Fruit fly (Drosophila melanogaster) whole organism, prepupa: ENCODE results near the gene Pak3.

Experiments used
- CG11762 ChIP-seq: fragments of 200-800 bp; sonication (Bioruptor generic); optimal IDR thresholded peaks from 3 replicates; lab custom pipeline; 2016; ENCODE audit warnings: missing biosample characterization, missing genetic modification characterization; ENCODE audit not compliant: insufficient read depth
- CG15336 ChIP-seq: fragments of 200-800 bp; sonication (Bioruptor generic); IDR thresholded peaks from 2 replicates; pipeline ENCODE4 v1.3.6; 2022; ENCODE audit warnings: missing biosample characterization, missing genetic modification characterization
- CG1621 ChIP-seq: fragments of 200-800 bp; sonication (Bioruptor generic); optimal IDR thresholded peaks from 3 replicates; lab custom pipeline; 2018; ENCODE audit warnings: missing biosample characterization, mild to moderate bottlenecking, missing genetic modification characterization
- CG3032 ChIP-seq: fragments of 200-800 bp; optimal IDR thresholded peaks from 2 replicates; lab custom pipeline; 2019; ENCODE audit warnings: missing biosample characterization, mild to moderate bottlenecking, missing genetic modification characterization, moderate library complexity
- CG31627 ChIP-seq: fragments of 200-800 bp; sonication (Bioruptor generic); optimal IDR thresholded peaks from 3 replicates; lab custom pipeline; 2016; ENCODE audit warnings: missing biosample characterization, missing genetic modification characterization
- CG32006 ChIP-seq: fragments of 200-800 bp; sonication (Bioruptor generic); optimal IDR thresholded peaks from 3 replicates; lab custom pipeline; 2017; ENCODE audit warnings: missing biosample characterization, mild to moderate bottlenecking, missing genetic modification characterization
- CG34406 ChIP-seq: fragments of 200-800 bp; sonication (Bioruptor generic); optimal IDR thresholded peaks from 3 replicates; lab custom pipeline; 2016; ENCODE audit warnings: missing biosample characterization, missing genetic modification characterization
- CG6163 ChIP-seq: fragments of 200-800 bp; sonication (Bioruptor generic); IDR thresholded peaks from 3 replicates; pipeline ENCODE4 v1.3.6; 2022; ENCODE audit warnings: missing biosample characterization, missing genetic modification characterization
- CG6792 ChIP-seq: fragments of 200-800 bp; sonication (Bioruptor generic); optimal IDR thresholded peaks from 3 replicates; lab custom pipeline; 2016; ENCODE audit warnings: missing biosample characterization, missing genetic modification characterization
- CG6854 ChIP-seq: fragments of 200-800 bp; sonication (Bioruptor generic); optimal IDR thresholded peaks from 2 replicates; lab custom pipeline; 2017; ENCODE audit warnings: missing biosample characterization, mild to moderate bottlenecking, missing genetic modification characterization
- CG7368 ChIP-seq: fragments of 200-800 bp; sonication (Bioruptor generic); optimal IDR thresholded peaks from 3 replicates; lab custom pipeline; 2016; ENCODE audit warnings: missing biosample characterization, missing genetic modification characterization
- CG8319 ChIP-seq: fragments of 200-800 bp; sonication (Bioruptor generic); optimal IDR thresholded peaks from 3 replicates; lab custom pipeline; 2016; ENCODE audit warnings: missing biosample characterization, missing genetic modification characterization
- CG8632 ChIP-seq: fragments of 200-800 bp; sonication (Bioruptor generic); optimal IDR thresholded peaks from 3 replicates; lab custom pipeline; 2016; ENCODE audit warnings: missing biosample characterization, missing genetic modification characterization
- CG9139 ChIP-seq: fragments of 200-800 bp; sonication (Bioruptor generic); optimal IDR thresholded peaks from 3 replicates; lab custom pipeline; 2017; ENCODE audit warnings: missing biosample characterization, mild to moderate bottlenecking, missing genetic modification characterization
- Eip78C ChIP-seq: fragments of 200-800 bp; sonication (Bioruptor generic); peaks from one replicate; lab custom pipeline; 2016; ENCODE audit warnings: missing biosample characterization, missing genetic modification characterization
- Ets96B ChIP-seq: fragments of 200-800 bp; optimal IDR thresholded peaks from 2 replicates; lab custom pipeline; 2019; ENCODE audit warnings: missing biosample characterization, mild to moderate bottlenecking, missing genetic modification characterization, moderate library complexity
- Gug ChIP-seq: fragments of 200-800 bp; sonication (Bioruptor generic); IDR thresholded peaks from 2 replicates; pipeline ENCODE4 v1.3.6; 2022; ENCODE audit warnings: missing biosample characterization, missing genetic modification characterization
- Hr39 ChIP-seq: fragments of 200-800 bp; sonication (Bioruptor generic); optimal IDR thresholded peaks from 2 replicates; lab custom pipeline; 2016; ENCODE audit warnings: missing biosample characterization, missing genetic modification characterization
- Hr4 ChIP-seq: fragments of 200-800 bp; sonication (Bioruptor generic); optimal IDR thresholded peaks from 3 replicates; lab custom pipeline; 2016; ENCODE audit warnings: missing biosample characterization, missing genetic modification characterization
- Met ChIP-seq: fragments of 200-800 bp; sonication (Bioruptor generic); optimal IDR thresholded peaks from 3 replicates; lab custom pipeline; 2016; ENCODE audit warnings: missing biosample characterization, missing genetic modification characterization
- Smox ChIP-seq: fragments of 200-800 bp; sonication (Bioruptor generic); optimal IDR thresholded peaks from 3 replicates; lab custom pipeline; 2016; ENCODE audit warnings: missing biosample characterization, missing genetic modification characterization
- Sox102F ChIP-seq: fragments of 200-800 bp; sonication (Bioruptor generic); optimal IDR thresholded peaks from 2 replicates; lab custom pipeline; 2016; ENCODE audit warnings: missing biosample characterization, mild to moderate bottlenecking, missing genetic modification characterization
- Sox14 ChIP-seq: fragments of 200-800 bp; sonication (Bioruptor generic); optimal IDR thresholded peaks from 3 replicates; lab custom pipeline; 2016; ENCODE audit warnings: missing biosample characterization, missing genetic modification characterization
- Sox15 ChIP-seq: fragments of 200-800 bp; sonication (Bioruptor generic); optimal IDR thresholded peaks from 3 replicates; lab custom pipeline; 2016; ENCODE audit warnings: missing biosample characterization, missing genetic modification characterization
- achi ChIP-seq: fragments of 200-800 bp; sonication (Bioruptor generic); optimal IDR thresholded peaks from 3 replicates; lab custom pipeline; 2016; ENCODE audit warnings: missing biosample characterization, missing genetic modification characterization
- cyc ChIP-seq: fragments of 200-800 bp; sonication (Bioruptor generic); optimal IDR thresholded peaks from 3 replicates; lab custom pipeline; 2016; ENCODE audit warnings: missing biosample characterization, missing genetic modification characterization
- dac ChIP-seq: fragments of 200-800 bp; sonication (Bioruptor generic); optimal IDR thresholded peaks from 2 replicates; lab custom pipeline; 2017; ENCODE audit warnings: missing biosample characterization, mild to moderate bottlenecking, missing genetic modification characterization
- dsx ChIP-seq: fragments of 200-800 bp; optimal IDR thresholded peaks from 3 replicates; lab custom pipeline; 2019; ENCODE audit warnings: missing biosample characterization, mild to moderate bottlenecking, missing genetic modification characterization, moderate library complexity; ENCODE audit not compliant: poor library complexity, severe bottlenecking
- eg ChIP-seq: fragments of 200-800 bp; sonication (Bioruptor generic); IDR thresholded peaks from 3 replicates; pipeline ENCODE4 v1.3.6; 2022; ENCODE audit warnings: missing biosample characterization, missing genetic modification characterization
- esn ChIP-seq: fragments of 200-800 bp; sonication (Bioruptor generic); optimal IDR thresholded peaks from 2 replicates; lab custom pipeline; 2016; ENCODE audit warnings: missing biosample characterization, mild to moderate bottlenecking, missing genetic modification characterization, moderate library complexity
- fd59A ChIP-seq: fragments of 200-800 bp; sonication (Bioruptor generic); optimal IDR thresholded peaks from 2 replicates; lab custom pipeline; 2017; ENCODE audit warnings: missing biosample characterization, mild to moderate bottlenecking, missing genetic modification characterization, missing genetic modification reagents
- fd85E ChIP-seq: fragments of 200-800 bp; sonication (Bioruptor generic); optimal IDR thresholded peaks from 3 replicates; lab custom pipeline; 2016; ENCODE audit warnings: missing biosample characterization, missing genetic modification characterization
- lz ChIP-seq: fragments of 200-800 bp; sonication (Bioruptor generic); optimal IDR thresholded peaks from 3 replicates; lab custom pipeline; 2016; ENCODE audit warnings: missing biosample characterization, missing genetic modification characterization
- salr ChIP-seq, 2 experiments: fragments of 200-800 bp; sonication (Bioruptor generic); optimal IDR thresholded peaks; 3 replicates each; lab custom pipeline; 2016 to 2018; ENCODE audit warnings: missing biosample characterization in 2 of 2, missing genetic modification characterization in 2 of 2, mild to moderate bottlenecking in 1 of 2
- svp ChIP-seq: fragments of 200-800 bp; sonication (Bioruptor generic); peaks from one replicate; lab custom pipeline; 2016; ENCODE audit warnings: missing biosample characterization, missing genetic modification characterization
- topi ChIP-seq: fragments of 200-800 bp; sonication (Bioruptor generic); optimal IDR thresholded peaks from 3 replicates; lab custom pipeline; 2016; ENCODE audit warnings: missing biosample characterization, missing genetic modification characterization
- vri ChIP-seq: fragments of 200-800 bp; sonication (Bioruptor generic); optimal IDR thresholded peaks from 3 replicates; lab custom pipeline; 2016; ENCODE audit warnings: missing biosample characterization, mild to moderate bottlenecking, missing genetic modification characterization

Gene Pak3

dm6 chr3R:16442937-16443336 lies 10.7 kb downstream of the Pak3 start, which contains the start of the genes Ttc1 and CG14882 (continued):
- TF ChIP-seq Sox102F (GFP tag; lab: Kevin White, UChicago) (no peak), CG9139 (GFP tag; lab: Kevin White, UChicago) (peak; percentile 63), Smox (GFP tag; lab: Kevin White, UChicago) (no peak), esn (GFP tag; lab: Kevin White, UChicago) (peak; percentile 92), CG6163 (peak; percentile 89), dsx (peak; percentile 81), CG1621 (tag; lab: Kevin White, UChicago) (no peak)

DNA sequence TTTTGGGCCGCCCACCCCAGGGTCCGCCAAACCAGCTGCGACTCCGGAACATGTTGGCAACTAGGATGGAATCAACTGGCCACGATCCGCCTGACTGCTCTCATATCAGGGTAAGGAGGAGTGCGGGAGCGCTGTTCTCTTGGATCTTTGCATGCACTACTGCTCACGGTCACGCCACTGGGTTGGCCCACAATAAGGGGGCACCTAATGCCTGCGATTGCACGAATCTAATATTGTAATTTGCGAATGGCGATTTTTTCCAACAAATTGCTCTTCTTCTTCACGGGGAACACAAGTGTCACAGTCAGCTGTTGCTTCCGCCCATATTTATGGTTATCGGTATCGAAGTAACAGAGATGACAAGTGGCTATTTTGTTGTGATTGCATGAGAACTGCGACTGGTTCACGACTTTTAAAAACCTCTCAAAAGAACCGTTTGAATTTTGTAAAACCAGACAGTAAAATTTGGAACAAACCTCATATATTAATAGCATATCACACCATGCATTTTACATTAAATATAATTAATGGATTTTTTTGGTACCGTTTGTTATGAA lies 12.2 kb downstream of the Pak3 start, which contains the start of gene ema:
ema (minus strand) TSS at position 295 of the 557 bp plus-strand sequence.
- TF ChIP-seq Eip78C (GFP tag; lab: Kevin White, UChicago) = peak; percentile 53
- TF ChIP-seq cyc (GFP tag; lab: Kevin White, UChicago) = peak; percentile 3
- TF ChIP-seq CG34406 (GFP tag; lab: Kevin White, UChicago) = no peak
- TF ChIP-seq vri (GFP tag; lab: Kevin White, UChicago) = peak; percentile 4
- TF ChIP-seq CG6854 (GFP tag; lab: Kevin White, UChicago) = peak; percentile 5
- TF ChIP-seq lz = peak; percentile 14
- TF ChIP-seq CG31627 = peak; percentile 3
- TF ChIP-seq achi (GFP tag; lab: Kevin White, UChicago) = peak; percentile 98
- TF ChIP-seq svp = no peak
- TF ChIP-seq dsx = peak; percentile 42
- no peak for TF ChIP-seq dac
- peak; percentile 34 for TF ChIP-seq esn (GFP tag; lab: Kevin White, UChicago)

DNA sequence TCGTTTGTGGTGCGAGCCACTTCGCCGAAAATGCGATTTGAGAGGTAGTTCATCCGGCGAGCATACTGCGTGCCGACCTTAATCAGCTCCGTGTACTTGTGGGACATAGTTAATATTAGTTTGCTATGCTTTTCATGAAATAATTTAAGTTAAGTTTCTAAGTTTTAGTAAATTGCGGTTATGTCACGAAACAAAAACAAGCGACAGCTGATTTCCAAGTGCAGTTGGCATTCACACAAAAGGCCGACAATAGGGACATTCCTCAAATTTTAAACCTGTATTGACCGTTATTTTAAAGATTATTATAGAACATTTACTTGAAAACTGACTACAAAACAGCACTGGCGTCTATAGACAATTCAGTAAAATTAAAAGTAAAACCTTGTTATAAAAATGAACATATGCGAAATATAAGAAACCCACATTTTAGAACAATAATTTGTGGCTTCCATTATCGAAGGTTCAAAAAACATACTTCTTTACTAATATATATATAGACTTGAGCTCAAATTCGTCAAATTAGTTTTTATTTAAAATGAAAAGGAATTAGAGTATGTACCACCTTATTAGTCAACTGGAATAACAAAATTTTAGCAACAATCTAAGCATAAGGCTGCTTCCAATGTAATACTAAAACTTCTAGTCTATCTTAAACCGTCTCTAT lies 17.1 kb downstream of the Pak3 start, which contains the start of gene mRpS33:
mRpS33 (minus strand) TSS at position 224 of the 664 bp plus-strand sequence.
- TF ChIP-seq CG8319 (GFP tag; lab: Kevin White, UChicago) (no peak), vri (GFP tag; lab: Kevin White, UChicago) (peak; percentile 49), CG9139 (GFP tag; lab: Kevin White, UChicago) (no peak), Sox14 (GFP tag; lab: Kevin White, UChicago) (no peak), svp (no peak), Ets96B (tag; lab: Kevin White, UChicago) (no peak), CG32006 (GFP tag; lab: Kevin White, UChicago) (no peak), CG31627 (no peak), Eip78C (GFP tag; lab: Kevin White, UChicago) (peak; percentile 16), CG8632 (GFP tag; lab: Kevin White, UChicago) (no peak), Smox (GFP tag; lab: Kevin White, UChicago) (no peak), CG34406 (GFP tag; lab: Kevin White, UChicago) (no peak), lz (no peak)

dm6 chr3R:16434599-16434998 lies 19.0 kb downstream of the Pak3 start, which contains the start of gene CG14881:
CG14881 (plus strand) TSS chr3R:16434899.
- no peak for TF ChIP-seq Hr4 (GFP tag; lab: Kevin White, UChicago)
- no peak for TF ChIP-seq CG34406 (GFP tag; lab: Kevin White, UChicago)
- TF ChIP-seq CG11762 (GFP tag; lab: Kevin White, UChicago) = no peak
- TF ChIP-seq achi (GFP tag; lab: Kevin White, UChicago) = no peak
- TF ChIP-seq CG3032 (tag; lab: Kevin White, UChicago) = no peak
- no peak for TF ChIP-seq vri (GFP tag; lab: Kevin White, UChicago)
- no peak for TF ChIP-seq eg (GFP tag; lab: Robert Waterston, UW)
- no peak for TF ChIP-seq CG15336

dm6 chr3R:16432665-16433065 lies 21.0 kb downstream of the Pak3 start, which contains the start of gene Fntb:
Fntb (plus strand) TSS chr3R:16432998.
- TF ChIP-seq Met (GFP tag; lab: Kevin White, UChicago) (no peak), Sox14 (GFP tag; lab: Kevin White, UChicago) (peak; percentile 52), CG6163 (0 out of 3 replicates have a peak, but pooled peaks have one; percentile 50), eg (GFP tag; lab: Robert Waterston, UW) (peak; percentile 54), dsx (peak; percentile 70), Sox15 (GFP tag; lab: Kevin White, UChicago) (peak; percentile 38), Eip78C (GFP tag; lab: Kevin White, UChicago) (peak; percentile 90), lz (peak; percentile 76), Gug (GFP tag; lab: Robert Waterston, UW) (peak; percentile 58; the same call in 1 of the 2 replicates), fd85E (GFP tag; lab: Kevin White, UChicago) (no peak), CG7368 (GFP tag; lab: Kevin White, UChicago) (no peak), Smox (GFP tag; lab: Kevin White, UChicago) (no peak), topi (GFP tag; lab: Kevin White, UChicago) (peak; percentile 61), CG31627 (peak; percentile 46), achi (GFP tag; lab: Kevin White, UChicago) (peak; percentile 67), vri (GFP tag; lab: Kevin White, UChicago) (peak; percentile 53), fd59A (GFP tag; lab: Kevin White, UChicago) (peak; percentile 7), cyc (GFP tag; lab: Kevin White, UChicago) (peak; percentile 45), CG6792 (GFP tag; lab: Kevin White, UChicago) (peak; percentile 47), CG11762 (GFP tag; lab: Kevin White, UChicago) (peak; percentile 33), Hr39 (peak; percentile 51), CG3032 (tag; lab: Kevin White, UChicago) (peak; percentile 66), CG15336 (peak; percentile 53; the same call in 1 of the 2 replicates), salr (GFP tag; optimal IDR thresholded peaks at IDR 0.05; lab: Kevin White, UChicago) (peak in 1 of 2 experiments; percentile 61)
